Fruit fly (Drosophila melanogaster) whole organism, embryonic: ENCODE results near the gene Nagk.
A peak's percentile ranks its signal among the peaks of the same experiment; 100 is the strongest.

Experiments
- C15 ChIP-seq: fragments of 200-800 bp; sonication (Bioruptor generic); IDR thresholded peaks from 3 replicates; pipeline ENCODE4 v1.3.6; 2022; ENCODE audit warnings: missing biosample characterization, missing genetic modification characterization
- CG10274 ChIP-seq: fragments of 200-800 bp; sonication (Bioruptor generic); optimal IDR thresholded peaks from 3 replicates; lab custom pipeline; 2017; ENCODE audit warnings: missing biosample characterization, mild to moderate bottlenecking, missing genetic modification characterization
- CG10321 ChIP-seq: fragments of 200-800 bp; sonication (Bioruptor generic); IDR thresholded peaks from 2 replicates; pipeline ENCODE4 v1.3.6; 2022; ENCODE audit warnings: missing biosample characterization, missing genetic modification characterization
- CG18011 ChIP-seq: fragments of 200-800 bp; sonication (Bioruptor generic); optimal IDR thresholded peaks from 2 replicates; lab custom pipeline; 2017; ENCODE audit warnings: missing biosample characterization, missing genetic modification characterization, mild to moderate bottlenecking, moderate library complexity, missing genotype
- CG1832 ChIP-seq: fragments of 200-800 bp; sonication (Bioruptor generic); optimal IDR thresholded peaks from 2 replicates; lab custom pipeline; 2017; ENCODE audit warnings: missing biosample characterization, mild to moderate bottlenecking, missing genetic modification characterization, inconsistent platforms
- CG31224 ChIP-seq: fragments of 200-800 bp; sonication (Bioruptor generic); IDR thresholded peaks from 2 replicates; pipeline ENCODE4 v1.3.6; 2022; ENCODE audit warnings: missing biosample characterization, missing genetic modification characterization
- CG34422 ChIP-seq: fragments of 200-800 bp; sonication (Bioruptor generic); IDR thresholded peaks from 3 replicates; pipeline ENCODE4 v1.3.6; 2022; ENCODE audit warnings: missing biosample characterization, missing genetic modification characterization
- CG3838 ChIP-seq: fragments of 200-800 bp; sonication (Bioruptor generic); optimal IDR thresholded peaks from 3 replicates; lab custom pipeline; 2016; ENCODE audit warnings: missing biosample characterization, missing genetic modification characterization
- CG4360 ChIP-seq: fragments of 200-800 bp; sonication (Bioruptor generic); IDR thresholded peaks from 2 replicates; pipeline ENCODE4 v1.3.6; 2022; ENCODE audit warnings: missing biosample characterization, missing genetic modification characterization
- CG43689 ChIP-seq: fragments of 200-800 bp; sonication (Bioruptor generic); IDR thresholded peaks from 2 replicates; pipeline ENCODE4 v1.3.6; 2022; ENCODE audit warnings: missing biosample characterization, missing genetic modification characterization
- CG5180 ChIP-seq: fragments of 200-800 bp; sonication (Bioruptor generic); optimal IDR thresholded peaks from 3 replicates; lab custom pipeline; 2017; ENCODE audit warnings: missing biosample characterization, missing genetic modification characterization, mild to moderate bottlenecking, moderate library complexity, missing genetic modification reagents
- CG6175 ChIP-seq: fragments of 200-800 bp; sonication (Bioruptor generic); IDR thresholded peaks from 3 replicates; pipeline ENCODE4 v1.3.6; 2022; ENCODE audit warnings: missing biosample characterization, missing genetic modification characterization
- CG6791 ChIP-seq: fragments of 200-800 bp; sonication (Bioruptor generic); IDR thresholded peaks from 3 replicates; pipeline ENCODE4 v1.3.6; 2022; ENCODE audit warnings: missing biosample characterization, missing genetic modification characterization; ENCODE audit not compliant: partially characterized antibody
- CG8388 ChIP-seq: fragments of 200-800 bp; sonication (Bioruptor generic); optimal IDR thresholded peaks from 2 replicates; lab custom pipeline; 2019; ENCODE audit warnings: missing biosample characterization, mild to moderate bottlenecking, missing genetic modification characterization, moderate library complexity
- CG8478 ChIP-seq: fragments of >200 bp; optimal IDR thresholded peaks from 2 replicates; lab custom pipeline; 2018
- CG9797 ChIP-seq: fragments of 200-800 bp; sonication (Bioruptor generic); optimal IDR thresholded peaks from 3 replicates; lab custom pipeline; 2018; ENCODE audit warnings: missing biosample characterization, mild to moderate bottlenecking, missing genetic modification characterization
- Dad ChIP-seq: fragments of 200-800 bp; sonication (Bioruptor generic); optimal IDR thresholded peaks from 3 replicates; lab custom pipeline; 2016; ENCODE audit warnings: missing biosample characterization, missing genetic modification characterization
- HHEX ChIP-seq: fragments of 200-800 bp; sonication (Bioruptor generic); optimal IDR thresholded peaks from 3 replicates; lab custom pipeline; 2017; ENCODE audit warnings: missing biosample characterization, mild to moderate bottlenecking, missing genetic modification characterization, missing genetic modification reagents
- Med ChIP-seq: fragments of 200-800 bp; sonication (Bioruptor generic); peaks from one replicate; lab custom pipeline; 2016; ENCODE audit warnings: missing biosample characterization, missing genetic modification characterization, mild to moderate bottlenecking, inconsistent platforms, moderate library complexity
- Pdp1 ChIP-seq, 2 experiments: fragments of 200-800 bp; sonication (Bioruptor generic); optimal IDR thresholded peaks; 3 replicates each; lab custom pipeline; 2016; ENCODE audit warnings: missing biosample characterization in 2 of 2, missing genetic modification characterization in 2 of 2, mild to moderate bottlenecking in 1 of 2, moderate library complexity in 1 of 2
- Trl ChIP-seq, 3 experiments: fragments of >200 bp in 2 of 3; fragments of 200-800 bp in 1 of 3; sonication (Bioruptor generic) in 1 of 3; optimal IDR thresholded peaks; 2 replicates in 1 of 3; 3 replicates in 2 of 3; lab custom pipeline; 2016 to 2017; ENCODE audit warnings: missing biosample characterization in 1 of 3, missing genetic modification characterization in 1 of 3
- cas ChIP-seq: fragments of 200-800 bp; sonication (Bioruptor generic); IDR thresholded peaks from 2 replicates; pipeline ENCODE4 v1.3.6; 2022; ENCODE audit warnings: missing biosample characterization, missing genetic modification characterization
- cg ChIP-seq: fragments of 200-800 bp; sonication (Bioruptor generic); optimal IDR thresholded peaks from 3 replicates; lab custom pipeline; 2019; ENCODE audit warnings: missing biosample characterization, mild to moderate bottlenecking, missing genetic modification characterization, moderate library complexity
- chinmo ChIP-seq: fragments of 200-800 bp; sonication (Bioruptor generic); IDR thresholded peaks from 4 replicates; pipeline ENCODE4 v1.3.6; 2022; ENCODE audit warnings: missing biosample characterization, missing genetic modification characterization; ENCODE audit not compliant: partially characterized antibody
- dmrt11E ChIP-seq: fragments of 200-800 bp; sonication (Bioruptor generic); optimal IDR thresholded peaks from 3 replicates; lab custom pipeline; 2018; ENCODE audit warnings: missing biosample characterization, mild to moderate bottlenecking, missing genetic modification characterization, moderate library complexity
- ewg ChIP-seq: fragments of 200-800 bp; sonication (Bioruptor generic); optimal IDR thresholded peaks from 3 replicates; lab custom pipeline; 2017; ENCODE audit warnings: mild to moderate bottlenecking, missing biosample characterization, missing genetic modification reagents, missing genetic modification characterization
- grn ChIP-seq: fragments of 200-800 bp; sonication (Bioruptor generic); optimal IDR thresholded peaks from 3 replicates; lab custom pipeline; 2017; ENCODE audit warnings: missing biosample characterization, missing genetic modification characterization
- kni ChIP-seq: fragments of 200-800 bp; sonication (Bioruptor generic); optimal IDR thresholded peaks from 3 replicates; lab custom pipeline; 2017; ENCODE audit warnings: mild to moderate bottlenecking, missing biosample characterization, missing genetic modification reagents, missing genetic modification characterization
- nerfin-1 ChIP-seq: fragments of 200-800 bp; sonication (Bioruptor generic); optimal IDR thresholded peaks from 3 replicates; lab custom pipeline; 2019; ENCODE audit warnings: missing biosample characterization, mild to moderate bottlenecking, missing genetic modification characterization, moderate library complexity
- onecut ChIP-seq: fragments of 200-800 bp; sonication (Bioruptor generic); IDR thresholded peaks from 2 replicates; pipeline ENCODE4 v1.3.6; 2022; ENCODE audit warnings: missing biosample characterization, missing genetic modification characterization
- run ChIP-seq: fragments of 200-800 bp; sonication (Bioruptor generic); optimal IDR thresholded peaks from 3 replicates; lab custom pipeline; 2018; ENCODE audit warnings: missing biosample characterization, mild to moderate bottlenecking, missing genetic modification characterization
- salm ChIP-seq: fragments of 200-800 bp; sonication (Bioruptor generic); optimal IDR thresholded peaks from 2 replicates; lab custom pipeline; 2018; ENCODE audit warnings: missing biosample characterization, mild to moderate bottlenecking, missing genetic modification characterization
- sc ChIP-seq, 3 experiments: fragments of >200 bp in 2 of 3; fragments of 200-800 bp in 1 of 3; sonication (Bioruptor generic) in 1 of 3; optimal IDR thresholded peaks; 2 replicates in 2 of 3; 3 replicates in 1 of 3; lab custom pipeline; 2017; ENCODE audit warnings: mild to moderate bottlenecking in 1 of 3, missing biosample characterization in 1 of 3, missing genetic modification characterization in 1 of 3, missing genetic modification reagents in 1 of 3
- scrt ChIP-seq: fragments of 200-800 bp; sonication (Bioruptor generic); optimal IDR thresholded peaks from 2 replicates; lab custom pipeline; 2018; ENCODE audit warnings: missing biosample characterization, mild to moderate bottlenecking, missing genetic modification characterization, moderate library complexity
- sens ChIP-seq: fragments of 200-800 bp; sonication (Bioruptor generic); peaks from one replicate; lab custom pipeline; 2016; ENCODE audit warnings: missing biosample characterization, missing genetic modification characterization
- stwl ChIP-seq: fragments of 200-800 bp; sonication (Bioruptor generic); optimal IDR thresholded peaks from 3 replicates; lab custom pipeline; 2018; ENCODE audit warnings: missing biosample characterization, mild to moderate bottlenecking, missing genetic modification characterization, moderate library complexity
- z ChIP-seq: fragments of 200-800 bp; sonication (Bioruptor generic); IDR thresholded peaks from 3 replicates; pipeline ENCODE4 v1.3.6; 2022; ENCODE audit warnings: missing biosample characterization, missing genetic modification characterization
- zfh1 ChIP-seq: fragments of 200-800 bp; sonication (Bioruptor generic); IDR thresholded peaks from 3 replicates; pipeline ENCODE4 v1.3.6; 2022; ENCODE audit warnings: missing biosample characterization, missing genetic modification characterization

Gene Nagk

DNA sequence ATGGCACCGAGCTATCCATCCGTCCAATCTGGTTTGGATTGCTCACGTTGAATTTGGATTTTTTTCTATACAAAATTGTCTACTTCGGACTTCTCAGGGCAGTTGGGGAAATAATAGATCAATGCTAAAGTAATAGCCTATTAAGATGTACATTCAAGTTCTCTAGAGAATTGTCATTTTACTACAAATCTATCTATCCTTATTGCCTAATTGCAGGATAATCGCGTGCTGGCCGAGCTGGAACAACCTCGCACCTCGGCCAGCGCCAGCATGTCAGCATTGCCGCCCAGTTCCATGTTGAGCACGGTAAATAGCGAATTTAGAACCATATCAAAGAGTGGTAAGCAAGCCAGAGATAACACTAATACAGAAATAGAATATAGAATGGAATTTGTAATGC lies 39.8 kb upstream of the Nagk start, which contains the start of gene h-cup:
TSS of gene h-cup (minus strand) at position 101 of the 400 bp plus-strand sequence.
- no peak for TF ChIP-seq C15 (GFP tag; lab: Robert Waterston, UW)
- TF ChIP-seq kni (GFP tag; lab: Kevin White, UChicago) = no peak

DNA sequence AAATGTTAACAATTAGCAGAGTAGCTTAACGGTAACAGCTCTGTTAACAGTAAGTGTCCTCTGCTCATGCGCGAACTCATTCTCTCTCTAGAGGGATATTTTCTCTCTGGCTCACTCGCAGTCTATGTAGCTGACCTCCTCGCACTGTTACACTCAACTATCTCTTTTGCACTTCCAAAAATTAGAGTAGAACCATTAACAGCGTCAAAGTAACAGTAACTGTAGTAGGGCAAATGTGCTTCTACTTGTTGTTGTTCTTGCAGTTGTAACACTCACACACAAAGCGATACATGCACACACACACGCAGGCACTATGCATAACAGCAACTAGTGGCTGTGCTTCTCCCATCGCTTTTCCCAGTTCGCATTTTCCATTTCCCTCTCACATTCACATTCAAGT lies 36.0 kb upstream of the Nagk start:
- TF ChIP-seq run (no peak), CG1832 (GFP tag; lab: Kevin White, UChicago) (peak; percentile 69), cg (peak; percentile 64), z (GFP tag; lab: Robert Waterston, UW) (peak; percentile 50; the same call in 1 of the 3 replicates), kni (GFP tag; lab: Kevin White, UChicago) (peak; percentile 47), sens (GFP tag; lab: Kevin White, UChicago) (peak; percentile 52), chinmo (GFP tag; lab: Robert Waterston, UW) (0 out of 4 replicates have a peak, but pooled peaks have one; percentile 58), CG31224 (GFP tag; lab: Robert Waterston, UW) (no peak), CG5180 (GFP tag; lab: Kevin White, UChicago) (peak; percentile 17), CG8478 (lab: Kevin White, UChicago) (peak; percentile 90), CG10274 (GFP tag; lab: Kevin White, UChicago) (no peak), zfh1 (no peak), HHEX (GFP tag; lab: Kevin White, UChicago) (no peak), CG34422 (GFP tag; lab: Robert Waterston, UW) (no peak), onecut (GFP tag; lab: Robert Waterston, UW) (peak; percentile 58), CG4360 (GFP tag; lab: Robert Waterston, UW) (peak; percentile 75), cas (0 out of 2 replicates have a peak, but pooled peaks have one; percentile 25), CG8388 (no peak), CG6791 (GFP tag; lab: Robert Waterston, UW) (peak; percentile 46; the same call in 1 of the 3 replicates), nerfin-1 (tag; lab: Kevin White, UChicago) (peak; percentile 51), scrt (peak; percentile 96), CG9797 (GFP tag; lab: Kevin White, UChicago) (no peak), CG43689 (GFP tag; lab: Robert Waterston, UW) (no peak), ewg (GFP tag; lab: Kevin White, UChicago) (peak; percentile 93), stwl (tag; lab: Kevin White, UChicago) (peak; percentile 48), CG10321 (GFP tag; lab: Robert Waterston, UW) (peak; percentile 91), Trl (optimal IDR thresholded peaks at IDR 0.05; lab: Kevin White, UChicago) (peak; percentile 65 to 79), Trl (GFP tag; optimal IDR thresholded peaks at IDR 0.05; lab: Kevin White, UChicago) (no peak), grn (no peak), CG6175 (GFP tag; lab: Robert Waterston, UW) (no peak), Dad (GFP tag; lab: Kevin White, UChicago) (no peak), dmrt11E (tag; lab: Kevin White, UChicago) (no peak), Med (peak; percentile 52)

DNA sequence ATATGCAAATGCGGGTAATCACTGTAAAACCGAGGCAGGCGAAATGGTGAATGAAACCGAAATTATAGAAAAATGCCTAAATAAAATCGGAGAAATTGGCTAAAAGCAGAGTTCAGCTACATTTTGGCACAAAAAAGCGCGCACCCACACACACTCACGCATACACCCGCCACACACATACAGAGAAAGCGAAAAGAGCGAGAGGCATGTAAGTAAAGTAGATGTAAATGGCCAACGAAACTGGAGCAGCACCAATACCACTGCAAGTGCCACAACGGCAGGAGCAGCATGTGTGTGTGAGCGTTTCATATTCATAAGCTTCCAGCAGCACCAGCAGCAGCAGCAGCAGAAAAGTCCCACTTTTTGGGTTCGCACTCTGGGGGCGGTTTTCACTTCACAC lies 32.4 kb upstream of the Nagk start:
- no peak for TF ChIP-seq sc (optimal IDR thresholded peaks at IDR 0.05; lab: Kevin White, UChicago)
- TF ChIP-seq sc (GFP tag; optimal IDR thresholded peaks at IDR 0.05; lab: Kevin White, UChicago) = no peak
- TF ChIP-seq nerfin-1 (tag; lab: Kevin White, UChicago) = peak; percentile 24
- TF ChIP-seq Pdp1 (GFP tag; optimal IDR thresholded peaks at IDR 0.05; lab: Kevin White, UChicago) = no peak
- TF ChIP-seq CG3838 = no peak
- peak in 1 of 2 experiments; percentile 22 for TF ChIP-seq Trl (optimal IDR thresholded peaks at IDR 0.05; lab: Kevin White, UChicago)
- TF ChIP-seq Trl (GFP tag; optimal IDR thresholded peaks at IDR 0.05; lab: Kevin White, UChicago) = no peak
- TF ChIP-seq cg = peak; percentile 62
- TF ChIP-seq CG18011 (GFP tag; lab: Kevin White, UChicago) = peak; percentile 44
- no peak for TF ChIP-seq salm
- TF ChIP-seq CG8478 (lab: Kevin White, UChicago) = peak; percentile 69
- TF ChIP-seq, all 482 proteins: peak for 5
